Worm (Caenorhabditis elegans) whole organism, L1 larva: ENCODE measurements around the gene Y62E10A.23.

Source experiments
- C16A3.4 ChIP-seq: fragments of 150-350 bp; optimal IDR thresholded peaks from 2 replicates; lab custom pipeline; 2014; ENCODE audit warnings: missing biosample characterization, missing genetic modification characterization
- C34B4.2 ChIP-seq: sonication (generic microtip); optimal IDR thresholded peaks from 2 replicates; lab custom pipeline; 2017; ENCODE audit warnings: mild to moderate bottlenecking, missing genetic modification characterization, missing compliant biosample characterization
- alr-1 ChIP-seq: fragments of 200-800 bp; sonication (Bioruptor generic); optimal IDR thresholded peaks from 2 replicates; lab custom pipeline; 2018; ENCODE audit warnings: borderline replicate concordance, mild to moderate bottlenecking, missing genetic modification characterization, missing compliant biosample characterization
- aly-2 ChIP-seq: fragments of 150-350 bp; optimal IDR thresholded peaks from 2 replicates; lab custom pipeline; 2014; ENCODE audit warnings: missing biosample characterization, missing genetic modification characterization
- ama-1 ChIP-seq: fragments of 150-350 bp; optimal IDR thresholded peaks from 2 replicates; lab custom pipeline; 2014
- blmp-1 ChIP-seq: fragments of 150-350 bp; optimal IDR thresholded peaks from 2 replicates; lab custom pipeline; 2014; ENCODE audit warnings: missing biosample characterization, missing genetic modification characterization
- ceh-63 ChIP-seq: fragments of 200-800 bp; sonication (Bioruptor generic); optimal IDR thresholded peaks from 2 replicates; lab custom pipeline; 2018; ENCODE audit warnings: mild to moderate bottlenecking, missing genetic modification characterization, missing compliant biosample characterization
- ceh-88 ChIP-seq: fragments of 200-800 bp; sonication (Bioruptor generic); IDR thresholded peaks from 2 replicates; pipeline ENCODE4 v1.3.6; 2022; ENCODE audit warnings: missing genetic modification characterization, missing compliant biosample characterization
- ceh-90 ChIP-seq: sonication (generic microtip); optimal IDR thresholded peaks from 2 replicates; lab custom pipeline; 2016; ENCODE audit warnings: missing genetic modification characterization, missing compliant biosample characterization
- dpl-1 ChIP-seq, 3 experiments: fragments of 150-350 bp in 2 of 3; sonication (generic microtip) in 1 of 3; optimal IDR thresholded peaks; 2 replicates each; lab custom pipeline; 2014 to 2017; ENCODE audit warnings: missing biosample characterization in 3 of 3, missing genetic modification characterization in 3 of 3, missing genetic modification reagents in 3 of 3
- efl-1 ChIP-seq, 4 experiments: fragments of 150-350 bp; optimal IDR thresholded peaks in 3 of 4; peaks in 1 of 4; 1 replicate in 1 of 4; 2 replicates in 3 of 4; lab custom pipeline; 2014; ENCODE audit warnings: missing biosample characterization in 2 of 4, missing genetic modification characterization in 2 of 4, missing genetic modification reagents in 2 of 4
- egl-13 ChIP-seq: sonication (generic microtip); optimal IDR thresholded peaks from 2 replicates; lab custom pipeline; 2016; ENCODE audit warnings: missing genotype, missing genetic modification reagents, missing genetic modification characterization, missing compliant biosample characterization
- egl-27 ChIP-seq, 2 experiments: fragments of 150-350 bp in 1 of 2; sonication (generic microtip); optimal IDR thresholded peaks; 3 replicates each; lab custom pipeline; 2017 to 2018; ENCODE audit warnings: missing biosample characterization in 2 of 2, missing genetic modification characterization in 2 of 2, missing genetic modification reagents in 2 of 2
- elt-3 ChIP-seq, 6 experiments: fragments of 150-350 bp in 1 of 6; sonication (generic microtip); optimal IDR thresholded peaks; 2 replicates each; lab custom pipeline; 2017 to 2018; ENCODE audit warnings: missing biosample characterization in 6 of 6, missing genetic modification characterization in 6 of 6, inconsistent platforms in 1 of 6
- ets-5 ChIP-seq: fragments of 200-800 bp; sonication (Bioruptor generic); IDR thresholded peaks from 2 replicates; pipeline ENCODE4 v1.3.6; 2022; ENCODE audit warnings: missing genetic modification characterization, missing compliant biosample characterization
- fkh-10 ChIP-seq: sonication (generic microtip); optimal IDR thresholded peaks from 2 replicates; lab custom pipeline; 2017; ENCODE audit warnings: missing biosample characterization, missing genetic modification reagents, missing genetic modification characterization
- fkh-4 ChIP-seq: sonication (generic microtip); optimal IDR thresholded peaks from 2 replicates; lab custom pipeline; 2016; ENCODE audit warnings: missing compliant biosample characterization, missing genetic modification characterization, borderline replicate concordance
- fkh-8 ChIP-seq: sonication (generic microtip); optimal IDR thresholded peaks from 2 replicates; lab custom pipeline; 2016; ENCODE audit warnings: mild to moderate bottlenecking, missing genetic modification characterization, missing compliant biosample characterization
- fos-1 ChIP-seq: fragments of 150-350 bp; optimal IDR thresholded peaks from 2 replicates; lab custom pipeline; 2014; ENCODE audit warnings: missing biosample characterization, missing genetic modification characterization
- grh-1 ChIP-seq: fragments of 200-800 bp; sonication (Bioruptor generic); IDR thresholded peaks from 2 replicates; pipeline ENCODE4 v1.3.6; 2022; ENCODE audit warnings: missing genetic modification reagents, missing genetic modification characterization, missing compliant biosample characterization
- hlh-17 ChIP-seq: fragments of 200-800 bp; sonication (Bioruptor generic); optimal IDR thresholded peaks from 2 replicates; lab custom pipeline; 2018; ENCODE audit warnings: missing genetic modification characterization, mild to moderate bottlenecking, missing compliant biosample characterization, moderate library complexity, borderline replicate concordance
- hlh-4 ChIP-seq: sonication (generic microtip); optimal IDR thresholded peaks from 2 replicates; lab custom pipeline; 2016; ENCODE audit warnings: mild to moderate bottlenecking, missing genetic modification characterization, missing compliant biosample characterization
- isw-1 ChIP-seq: fragments of 200-800 bp; sonication (Bioruptor generic); IDR thresholded peaks from 2 replicates; pipeline ENCODE4 v1.3.6; 2022; ENCODE audit warnings: missing genetic modification characterization, missing compliant biosample characterization
- lin-35 ChIP-seq, 2 experiments: fragments of 150-350 bp; optimal IDR thresholded peaks; 2 replicates each; lab custom pipeline; 2014; ENCODE audit warnings: missing biosample characterization in 2 of 2, missing genetic modification characterization in 2 of 2, missing genetic modification reagents in 2 of 2
- lin-39 ChIP-seq: fragments of 150-350 bp; optimal IDR thresholded peaks from 2 replicates; lab custom pipeline; 2014; ENCODE audit warnings: missing biosample characterization, missing genetic modification reagents, missing genetic modification characterization
- lir-3 ChIP-seq: sonication (generic microtip); optimal IDR thresholded peaks from 2 replicates; lab custom pipeline; 2016; ENCODE audit warnings: mild to moderate bottlenecking, missing genetic modification characterization, moderate library complexity, missing compliant biosample characterization; ENCODE audit not compliant: poor library complexity
- lsy-2 ChIP-seq, 2 experiments: fragments of 150-350 bp; optimal IDR thresholded peaks; 2 replicates each; lab custom pipeline; 2014; ENCODE audit warnings: missing biosample characterization in 2 of 2, missing genetic modification characterization in 2 of 2
- mep-1 ChIP-seq: fragments of 150-350 bp; optimal IDR thresholded peaks from 2 replicates; lab custom pipeline; 2014; ENCODE audit warnings: missing biosample characterization, missing genetic modification characterization
- nhr-11 ChIP-seq: fragments of 150-350 bp; optimal IDR thresholded peaks from 2 replicates; lab custom pipeline; 2014; ENCODE audit warnings: missing biosample characterization, missing genetic modification characterization
- nhr-20 ChIP-seq: sonication (generic microtip); optimal IDR thresholded peaks from 2 replicates; lab custom pipeline; 2016; ENCODE audit warnings: mild to moderate bottlenecking, missing genetic modification characterization, missing compliant biosample characterization
- nhr-28 ChIP-seq: fragments of 150-350 bp; optimal IDR thresholded peaks from 2 replicates; lab custom pipeline; 2014; ENCODE audit warnings: missing biosample characterization, missing genetic modification characterization
- nhr-76 ChIP-seq: sonication (generic microtip); optimal IDR thresholded peaks from 2 replicates; lab custom pipeline; 2017; ENCODE audit warnings: missing biosample characterization, missing genetic modification characterization
- nhr-90 ChIP-seq: sonication (generic microtip); optimal IDR thresholded peaks from 2 replicates; lab custom pipeline; 2016; ENCODE audit warnings: mild to moderate bottlenecking, missing genetic modification characterization, missing compliant biosample characterization; ENCODE audit not compliant: poor library complexity
- pax-3 ChIP-seq: fragments of 200-800 bp; sonication (Bioruptor generic); optimal IDR thresholded peaks from 2 replicates; lab custom pipeline; 2018; ENCODE audit warnings: mild to moderate bottlenecking, missing genetic modification characterization, moderate library complexity, missing compliant biosample characterization
- rnt-1 ChIP-seq: sonication (generic microtip); optimal IDR thresholded peaks from 2 replicates; lab custom pipeline; 2016; ENCODE audit warnings: mild to moderate bottlenecking, missing genetic modification characterization, moderate library complexity, missing compliant biosample characterization
- sox-4 ChIP-seq: sonication (generic microtip); optimal IDR thresholded peaks from 2 replicates; lab custom pipeline; 2016; ENCODE audit warnings: missing genetic modification characterization, missing compliant biosample characterization
- sptf-1 ChIP-seq: fragments of 150-350 bp; optimal IDR thresholded peaks from 2 replicates; lab custom pipeline; 2014; ENCODE audit warnings: missing biosample characterization, missing genetic modification characterization
- sup-37 ChIP-seq: fragments of 200-800 bp; sonication (Bioruptor generic); optimal IDR thresholded peaks from 2 replicates; lab custom pipeline; 2018; ENCODE audit warnings: mild to moderate bottlenecking, missing genetic modification characterization, missing compliant biosample characterization
- tlp-1 ChIP-seq: fragments of 150-350 bp; optimal IDR thresholded peaks from 2 replicates; lab custom pipeline; 2014; ENCODE audit warnings: missing biosample characterization, missing genetic modification characterization
- unc-130 ChIP-seq: fragments of 150-350 bp; optimal IDR thresholded peaks from 2 replicates; lab custom pipeline; 2017; ENCODE audit warnings: missing biosample characterization, missing genetic modification characterization, inconsistent platforms
- unc-30 ChIP-seq: sonication (generic microtip); optimal IDR thresholded peaks from 2 replicates; lab custom pipeline; 2017; ENCODE audit warnings: missing biosample characterization, missing genetic modification characterization
- unc-62 ChIP-seq: fragments of 150-350 bp; optimal IDR thresholded peaks from 2 replicates; lab custom pipeline; 2014; ENCODE audit warnings: missing biosample characterization, missing genetic modification reagents, missing genetic modification characterization
- vab-15 ChIP-seq: sonication (generic microtip); optimal IDR thresholded peaks from 2 replicates; lab custom pipeline; 2017; ENCODE audit warnings: missing genotype, mild to moderate bottlenecking, missing genetic modification characterization, missing compliant biosample characterization
- xbp-1 ChIP-seq: sonication (generic microtip); optimal IDR thresholded peaks from 2 replicates; lab custom pipeline; 2016; ENCODE audit warnings: missing genetic modification characterization, missing compliant biosample characterization
- zip-4 ChIP-seq: fragments of 200-800 bp; sonication (Bioruptor generic); optimal IDR thresholded peaks from 2 replicates; lab custom pipeline; 2018; ENCODE audit warnings: mild to moderate bottlenecking, missing genetic modification characterization, moderate library complexity, missing compliant biosample characterization
- ztf-11 ChIP-seq, 2 experiments: sonication (generic microtip); optimal IDR thresholded peaks; 2 replicates each; lab custom pipeline; 2016 to 2017; ENCODE audit warnings: missing genetic modification characterization in 2 of 2, missing biosample characterization in 1 of 2, missing compliant biosample characterization in 1 of 2
- ztf-4 ChIP-seq: fragments of 150-350 bp; optimal IDR thresholded peaks from 2 replicates; lab custom pipeline; 2014; ENCODE audit warnings: missing biosample characterization, missing genetic modification characterization

The Y62E10A.23 gene

ce11 chrIV:13415739-13416271, 29.7 kb downstream of the Y62E10A.23 start, which contains the start of the genes pik-1 and aptf-2:
Gene pik-1 (plus strand): TSS chrIV:13416041.
Gene aptf-2 (minus strand): TSS chrIV:13416051.
- TF ChIP-seq mep-1: peak; percentile 32
- peak in 1 of 3 experiments; percentile 31 for TF ChIP-seq dpl-1 (GFP tag; optimal IDR thresholded peaks at IDR 0.05; lab: Kevin White, UChicago)
- TF ChIP-seq elt-3 (tag; optimal IDR thresholded peaks at IDR 0.05; lab: Kevin White, UChicago): no peak
- TF ChIP-seq efl-1 (optimal IDR thresholded peaks at IDR 0.05; lab: Kevin White, UChicago): no peak
- TF ChIP-seq efl-1 (GFP tag; optimal IDR thresholded peaks at IDR 0.05 in 1 of 2; lab: Kevin White, UChicago): peak in 1 of 2 experiments; percentile 5
- no peak for TF ChIP-seq egl-27 (tag; optimal IDR thresholded peaks at IDR 0.05; lab: Kevin White, UChicago)
- no peak for TF ChIP-seq nhr-20
- no peak for TF ChIP-seq xbp-1 (tag; lab: Kevin White, UChicago)
- no peak for TF ChIP-seq egl-13
- TF ChIP-seq lsy-2 (tag; optimal IDR thresholded peaks at IDR 0.05; lab: Kevin White, UChicago): peak in 1 of 2 experiments; percentile 26
- TF ChIP-seq ceh-63 (GFP tag; lab: Kevin White, UChicago): no peak
- no peak for TF ChIP-seq lir-3 (tag; lab: Kevin White, UChicago)
- TF ChIP-seq unc-130: no peak
- no peak for TF ChIP-seq fkh-10 (GFP tag; lab: Kevin White, UChicago)
- TF ChIP-seq alr-1 (tag; lab: Kevin White, UChicago): no peak
- TF ChIP-seq fkh-4 (tag; lab: Kevin White, UChicago): no peak
- TF ChIP-seq hlh-4 (tag; lab: Kevin White, UChicago): no peak
- no peak for TF ChIP-seq C34B4.2 (tag; lab: Kevin White, UChicago)
- no peak for TF ChIP-seq nhr-28 (tag; lab: Kevin White, UChicago)
- peak in 1 of 2 experiments; percentile 24 for TF ChIP-seq lin-35 (GFP tag; optimal IDR thresholded peaks at IDR 0.05; lab: Kevin White, UChicago)
- TF ChIP-seq pax-3: no peak
- no peak for TF ChIP-seq fkh-8 (tag; lab: Kevin White, UChicago)
- TF ChIP-seq nhr-76 (tag; lab: Kevin White, UChicago): no peak
- peak; percentile 27 for TF ChIP-seq blmp-1 (tag; lab: Kevin White, UChicago)
- TF ChIP-seq vab-15 (tag; lab: Kevin White, UChicago): no peak
- no peak for TF ChIP-seq unc-30 (tag; lab: Kevin White, UChicago)
- no peak for TF ChIP-seq fos-1 (tag; lab: Kevin White, UChicago)
- TF ChIP-seq ceh-88: no peak
- no peak for TF ChIP-seq nhr-11 (tag; lab: Kevin White, UChicago)
- no peak for TF ChIP-seq hlh-17 (GFP tag; lab: Kevin White, UChicago)
- no peak for TF ChIP-seq rnt-1 (tag; lab: Kevin White, UChicago)
- no peak for TF ChIP-seq sox-4
- TF ChIP-seq sup-37 (GFP tag; lab: Kevin White, UChicago): no peak
- no peak for TF ChIP-seq nhr-90 (tag; lab: Kevin White, UChicago)
- TF ChIP-seq tlp-1 (tag; lab: Kevin White, UChicago): no peak
- no peak for TF ChIP-seq C16A3.4 (tag; lab: Kevin White, UChicago)
- no peak for TF ChIP-seq lin-39 (tag; lab: Kevin White, UChicago)
- no peak for TF ChIP-seq sptf-1 (tag; lab: Kevin White, UChicago)
- no peak for TF ChIP-seq ztf-4 (tag; lab: Kevin White, UChicago)
- no peak for TF ChIP-seq isw-1 (GFP tag; lab: Robert Waterston, UW)
- TF ChIP-seq aly-2: no peak
- no peak for TF ChIP-seq grh-1 (GFP tag; lab: Robert Waterston, UW)
- no peak for TF ChIP-seq ets-5
- no peak for TF ChIP-seq zip-4 (GFP tag; lab: Kevin White, UChicago)
- TF ChIP-seq ztf-11 (tag; optimal IDR thresholded peaks at IDR 0.05; lab: Kevin White, UChicago): no peak
- no peak for TF ChIP-seq unc-62 (GFP tag; lab: Kevin White, UChicago)
- no peak for TF ChIP-seq ceh-90
- no peak for TF ChIP-seq ama-1 (lab: Kevin White, UChicago)
- TF ChIP-seq, all 84 proteins: peak for 6
